Fruit fly (Drosophila melanogaster) whole organism, embryonic: ENCODE results near the gene sesB.

Source experiments
- Aef1 ChIP-seq: fragments of 200-800 bp; sonication (Bioruptor generic); IDR thresholded peaks from 3 replicates; pipeline ENCODE4 v1.3.6; 2022; ENCODE audit warnings: missing biosample characterization, missing genetic modification characterization
- Atf3 ChIP-seq: fragments of 200-800 bp; sonication (Bioruptor generic); optimal IDR thresholded peaks from 3 replicates; lab custom pipeline; 2016; ENCODE audit warnings: missing biosample characterization, missing genetic modification characterization
- CG10431 ChIP-seq: fragments of 200-800 bp; sonication (Bioruptor generic); optimal IDR thresholded peaks from 3 replicates; lab custom pipeline; 2018; ENCODE audit warnings: missing biosample characterization, mild to moderate bottlenecking, missing genetic modification characterization
- CG12744 ChIP-seq: fragments of 200-800 bp; sonication (Bioruptor generic); optimal IDR thresholded peaks from 2 replicates; lab custom pipeline; 2016; ENCODE audit warnings: missing biosample characterization, missing genetic modification characterization
- CG13287 ChIP-seq: fragments of 200-800 bp; sonication (Bioruptor generic); IDR thresholded peaks from 2 replicates; pipeline ENCODE4 v1.3.6; 2022; ENCODE audit warnings: missing biosample characterization, missing genetic modification characterization; ENCODE audit not compliant: partially characterized antibody
- CG13424 ChIP-seq: fragments of 200-800 bp; sonication (Bioruptor generic); optimal IDR thresholded peaks from 2 replicates; lab custom pipeline; 2019; ENCODE audit warnings: missing biosample characterization, mild to moderate bottlenecking, missing genetic modification characterization, moderate library complexity
- CG13624 ChIP-seq: fragments of 200-800 bp; sonication (Bioruptor generic); optimal IDR thresholded peaks from 2 replicates; lab custom pipeline; 2016; ENCODE audit warnings: missing biosample characterization, missing genetic modification characterization
- CG14965 ChIP-seq: fragments of 200-800 bp; sonication (Bioruptor generic); optimal IDR thresholded peaks from 2 replicates; lab custom pipeline; 2016; ENCODE audit warnings: missing biosample characterization, missing genetic modification characterization, borderline replicate concordance
- CG15269 ChIP-seq: fragments of 200-800 bp; sonication (Bioruptor generic); optimal IDR thresholded peaks from 2 replicates; lab custom pipeline; 2018; ENCODE audit warnings: missing biosample characterization, mild to moderate bottlenecking, missing genetic modification characterization, moderate library complexity
- CG15514 ChIP-seq: fragments of 200-800 bp; sonication (Bioruptor generic); optimal IDR thresholded peaks from 3 replicates; lab custom pipeline; 2017; ENCODE audit warnings: missing biosample characterization, missing genetic modification characterization, mild to moderate bottlenecking, moderate library complexity, missing genetic modification reagents
- CG16813 ChIP-seq: fragments of 200-800 bp; sonication (Bioruptor generic); IDR thresholded peaks from 3 replicates; pipeline ENCODE4 v1.3.6; 2022; ENCODE audit warnings: missing biosample characterization, missing genetic modification characterization; ENCODE audit not compliant: partially characterized antibody
- CG17328 ChIP-seq: fragments of 200-800 bp; sonication (Bioruptor generic); IDR thresholded peaks from 2 replicates; pipeline ENCODE4 v1.3.6; 2022; ENCODE audit warnings: missing biosample characterization, missing genetic modification characterization
- CG2120 ChIP-seq: fragments of 200-800 bp; sonication (Bioruptor generic); optimal IDR thresholded peaks from 3 replicates; lab custom pipeline; 2016; ENCODE audit warnings: missing biosample characterization, missing genetic modification characterization
- CG2678 ChIP-seq: fragments of 200-800 bp; sonication (Bioruptor generic); optimal IDR thresholded peaks from 3 replicates; lab custom pipeline; 2019; ENCODE audit warnings: missing biosample characterization, mild to moderate bottlenecking, missing genetic modification characterization, moderate library complexity
- CG3281 ChIP-seq: fragments of 200-800 bp; sonication (Bioruptor generic); optimal IDR thresholded peaks from 3 replicates; lab custom pipeline; 2017; ENCODE audit warnings: missing biosample characterization, mild to moderate bottlenecking, missing genetic modification characterization
- CG34224 ChIP-seq: fragments of 200-800 bp; sonication (Bioruptor generic); IDR thresholded peaks from 3 replicates; pipeline ENCODE4 v1.3.6; 2022; ENCODE audit warnings: missing biosample characterization, missing genetic modification characterization; ENCODE audit not compliant: partially characterized antibody
- CG5180 ChIP-seq: fragments of 200-800 bp; sonication (Bioruptor generic); optimal IDR thresholded peaks from 3 replicates; lab custom pipeline; 2017; ENCODE audit warnings: missing biosample characterization, missing genetic modification characterization, mild to moderate bottlenecking, moderate library complexity, missing genetic modification reagents
- CG6689 ChIP-seq: fragments of 200-800 bp; sonication (Bioruptor generic); IDR thresholded peaks from 2 replicates; pipeline ENCODE4 v1.3.6; 2022; ENCODE audit warnings: missing biosample characterization, missing genetic modification characterization
- CG7556 ChIP-seq: fragments of 200-800 bp; sonication (Bioruptor generic); optimal IDR thresholded peaks from 2 replicates; lab custom pipeline; 2017; ENCODE audit warnings: missing biosample characterization, mild to moderate bottlenecking, missing genetic modification characterization
- CG8290 ChIP-seq, 3 experiments: fragments of 200-800 bp; sonication (Bioruptor generic); optimal IDR thresholded peaks; 2 replicates each; lab custom pipeline; 2016 to 2019; ENCODE audit warnings: missing biosample characterization in 3 of 3, missing genetic modification characterization in 3 of 3, mild to moderate bottlenecking in 2 of 3, moderate library complexity in 1 of 3
- CG9215 ChIP-seq: fragments of 200-800 bp; sonication (Bioruptor generic); IDR thresholded peaks from 2 replicates; pipeline ENCODE4 v1.3.6; 2022; ENCODE audit warnings: missing biosample characterization, missing genetic modification characterization
- CG9727 ChIP-seq: fragments of 200-800 bp; sonication (Bioruptor generic); optimal IDR thresholded peaks from 3 replicates; lab custom pipeline; 2017; ENCODE audit warnings: missing biosample characterization, mild to moderate bottlenecking, missing genetic modification characterization
- CG9876 ChIP-seq: fragments of 200-800 bp; sonication (Bioruptor generic); optimal IDR thresholded peaks from 2 replicates; lab custom pipeline; 2016; ENCODE audit warnings: missing biosample characterization, missing genetic modification characterization
- CkIIα-i1 ChIP-seq: fragments of 200-800 bp; sonication (Bioruptor generic); IDR thresholded peaks from 2 replicates; pipeline ENCODE4 v1.3.6; 2022; ENCODE audit warnings: missing biosample characterization, missing genetic modification characterization
- CoRest ChIP-seq: fragments of 200-800 bp; sonication (Bioruptor generic); optimal IDR thresholded peaks from 3 replicates; lab custom pipeline; 2018; ENCODE audit warnings: missing biosample characterization, mild to moderate bottlenecking, missing genetic modification characterization, moderate library complexity
- Dip2 ChIP-seq: fragments of 200-800 bp; sonication (Bioruptor generic); IDR thresholded peaks from 2 replicates; pipeline ENCODE4 v1.3.6; 2022; ENCODE audit warnings: missing biosample characterization, missing genetic modification characterization
- Dp ChIP-seq: fragments of 200-800 bp; sonication (Bioruptor generic); optimal IDR thresholded peaks from 2 replicates; lab custom pipeline; 2018; ENCODE audit warnings: missing biosample characterization, mild to moderate bottlenecking, missing genetic modification characterization, moderate library complexity
- ERR ChIP-seq: fragments of 200-800 bp; sonication (Bioruptor generic); optimal IDR thresholded peaks from 2 replicates; lab custom pipeline; 2016; ENCODE audit warnings: missing biosample characterization, missing genetic modification characterization
- Fer1 ChIP-seq: fragments of 200-800 bp; sonication (Bioruptor generic); optimal IDR thresholded peaks from 2 replicates; lab custom pipeline; 2017; ENCODE audit warnings: missing biosample characterization, mild to moderate bottlenecking, missing genetic modification characterization
- Hmr ChIP-seq: fragments of 200-800 bp; sonication (Bioruptor generic); optimal IDR thresholded peaks from 3 replicates; lab custom pipeline; 2017; ENCODE audit warnings: mild to moderate bottlenecking, missing biosample characterization, missing genetic modification reagents, missing genetic modification characterization
- Hsf ChIP-seq: fragments of 200-800 bp; sonication (Bioruptor generic); optimal IDR thresholded peaks from 3 replicates; lab custom pipeline; 2016; ENCODE audit warnings: missing biosample characterization, missing genetic modification characterization
- MBD-R2 ChIP-seq: fragments of 200-800 bp; sonication (Bioruptor generic); IDR thresholded peaks from 2 replicates; pipeline ENCODE4 v1.3.6; 2022; ENCODE audit warnings: missing biosample characterization, missing genetic modification characterization
- NC2α ChIP-seq: fragments of 200-800 bp; sonication (Bioruptor generic); optimal IDR thresholded peaks from 2 replicates; lab custom pipeline; 2016; ENCODE audit warnings: missing biosample characterization, missing genetic modification characterization
- Nf-YC ChIP-seq: fragments of 200-800 bp; optimal IDR thresholded peaks from 3 replicates; lab custom pipeline; 2019; ENCODE audit warnings: missing biosample characterization, mild to moderate bottlenecking, missing genetic modification characterization, moderate library complexity
- Pdp1 ChIP-seq, 2 experiments: fragments of 200-800 bp; sonication (Bioruptor generic); optimal IDR thresholded peaks; 3 replicates each; lab custom pipeline; 2016; ENCODE audit warnings: missing biosample characterization in 2 of 2, missing genetic modification characterization in 2 of 2, mild to moderate bottlenecking in 1 of 2, moderate library complexity in 1 of 2
- croc ChIP-seq: fragments of 200-800 bp; sonication (Bioruptor generic); conservative IDR thresholded peaks from 3 replicates; pipeline ENCODE4 v1.3.6; 2022; ENCODE audit warnings: missing biosample characterization, missing genetic modification characterization
- cwo ChIP-seq: fragments of 200-800 bp; sonication (Bioruptor generic); optimal IDR thresholded peaks from 3 replicates; lab custom pipeline; 2017; ENCODE audit warnings: missing biosample characterization, missing genetic modification characterization, mild to moderate bottlenecking, moderate library complexity, missing genetic modification reagents
- dysf ChIP-seq: fragments of 200-800 bp; sonication (Bioruptor generic); IDR thresholded peaks from 3 replicates; pipeline ENCODE4 v1.3.6; 2022; ENCODE audit warnings: missing biosample characterization, missing genetic modification characterization
- knrl ChIP-seq: fragments of 200-800 bp; sonication (Bioruptor generic); IDR thresholded peaks from 3 replicates; pipeline ENCODE4 v1.3.6; 2022; ENCODE audit warnings: missing biosample characterization, missing genetic modification characterization; ENCODE audit not compliant: partially characterized antibody
- lab ChIP-seq: fragments of 200-800 bp; sonication (Bioruptor generic); optimal IDR thresholded peaks from 3 replicates; lab custom pipeline; 2017; ENCODE audit warnings: missing biosample characterization, missing genetic modification characterization, mild to moderate bottlenecking, moderate library complexity, missing genetic modification reagents
- lilli ChIP-seq: fragments of 200-800 bp; sonication (Bioruptor generic); optimal IDR thresholded peaks from 3 replicates; lab custom pipeline; 2016; ENCODE audit warnings: missing biosample characterization, missing genetic modification characterization
- mam ChIP-seq: fragments of 200-800 bp; sonication (Bioruptor generic); optimal IDR thresholded peaks from 3 replicates; lab custom pipeline; 2016; ENCODE audit warnings: missing biosample characterization, missing genetic modification characterization
- mirr ChIP-seq: fragments of 200-800 bp; sonication (Bioruptor generic); optimal IDR thresholded peaks from 3 replicates; lab custom pipeline; 2018; ENCODE audit warnings: missing biosample characterization, mild to moderate bottlenecking, missing genetic modification characterization
- nom ChIP-seq: fragments of 200-800 bp; sonication (Bioruptor generic); optimal IDR thresholded peaks from 2 replicates; lab custom pipeline; 2017; ENCODE audit warnings: missing biosample characterization, missing genetic modification characterization, mild to moderate bottlenecking, moderate library complexity, missing genetic modification reagents
- phol ChIP-seq: fragments of 200-800 bp; sonication (Bioruptor generic); optimal IDR thresholded peaks from 3 replicates; lab custom pipeline; 2018; ENCODE audit warnings: missing biosample characterization, mild to moderate bottlenecking, missing genetic modification characterization, moderate library complexity
- pum ChIP-seq: fragments of 200-800 bp; sonication (Bioruptor generic); optimal IDR thresholded peaks from 2 replicates; lab custom pipeline; 2016; ENCODE audit warnings: missing biosample characterization, missing genetic modification characterization
- twi ChIP-seq: fragments of 200-800 bp; optimal IDR thresholded peaks from 2 replicates; lab custom pipeline; 2019; ENCODE audit warnings: missing biosample characterization, mild to moderate bottlenecking, missing genetic modification characterization, moderate library complexity

sesB gene

dm6 chrX:10762569-10762958, 24.2 kb downstream of the sesB start (continued):
- no peak for TF ChIP-seq nom (GFP tag; lab: Kevin White, UChicago)
- no peak for TF ChIP-seq Pdp1 (GFP tag; optimal IDR thresholded peaks at IDR 0.05; lab: Kevin White, UChicago)

dm6 chrX:10757616-10758078, 29.1 kb downstream of the sesB start, which contains the start of gene Rph:
TSS of gene Rph (minus strand) at chrX:10757666.
- TF ChIP-seq CG14965 (GFP tag; lab: Kevin White, UChicago): no peak
- peak; percentile 53; the same call in 2 of the 3 replicates for TF ChIP-seq knrl
- TF ChIP-seq phol (tag; lab: Kevin White, UChicago): peak; percentile 20
- TF ChIP-seq CoRest (tag; lab: Kevin White, UChicago): peak; percentile 14
- TF ChIP-seq CkIIα-i1: no peak
- peak; percentile 39; the same call in 1 of the 2 replicates for TF ChIP-seq CG9215 (GFP tag; lab: Robert Waterston, UW)
- TF ChIP-seq lilli (GFP tag; lab: Kevin White, UChicago): peak; percentile 13
- peak; percentile 47 for TF ChIP-seq Hmr (GFP tag; lab: Kevin White, UChicago)
- TF ChIP-seq mirr (GFP tag; lab: Kevin White, UChicago): no peak
- TF ChIP-seq CG15269: peak; percentile 23
- TF ChIP-seq CG13424 (tag; lab: Kevin White, UChicago): no peak
- TF ChIP-seq Aef1: no peak
- TF ChIP-seq CG13624 (GFP tag; lab: Kevin White, UChicago): peak; percentile 9
- peak; percentile 19 for TF ChIP-seq CG15514 (GFP tag; lab: Kevin White, UChicago)
- no peak for TF ChIP-seq Atf3 (GFP tag; lab: Kevin White, UChicago)
- peak; percentile 66 for TF ChIP-seq CG2120 (GFP tag; lab: Kevin White, UChicago)
- peak; percentile 29 for TF ChIP-seq CG2678
- peak; percentile 63 for TF ChIP-seq CG13287 (GFP tag; lab: Robert Waterston, UW)
- TF ChIP-seq CG9727 (GFP tag; lab: Kevin White, UChicago): peak; percentile 1
- no peak for TF ChIP-seq CG17328 (GFP tag; lab: Robert Waterston, UW)
- TF ChIP-seq twi (tag; lab: Kevin White, UChicago): no peak
- 0 out of 3 replicates have a peak, but pooled peaks have one; percentile 45 for TF ChIP-seq CG16813 (GFP tag; lab: Robert Waterston, UW)
- no peak for TF ChIP-seq CG9876
- TF ChIP-seq CG8290 (GFP tag; optimal IDR thresholded peaks at IDR 0.05; lab: Kevin White, UChicago): no peak
- TF ChIP-seq CG8290 (tag; optimal IDR thresholded peaks at IDR 0.05; lab: Kevin White, UChicago): no peak
- no peak for TF ChIP-seq croc
- TF ChIP-seq CG10431 (GFP tag; lab: Kevin White, UChicago): no peak
- no peak for TF ChIP-seq CG12744 (GFP tag; lab: Kevin White, UChicago)
- TF ChIP-seq Nf-YC (tag; lab: Kevin White, UChicago): peak; percentile 9
- peak; percentile 27 for TF ChIP-seq cwo (GFP tag; lab: Kevin White, UChicago)
- TF ChIP-seq Fer1 (GFP tag; lab: Kevin White, UChicago): peak; percentile 46
- no peak for TF ChIP-seq CG5180
- TF ChIP-seq Dp (GFP tag; lab: Kevin White, UChicago): no peak
- no peak for TF ChIP-seq Hsf (GFP tag; lab: Kevin White, UChicago)
- peak; percentile 46; the same call in 1 of the 3 replicates for TF ChIP-seq dysf (GFP tag; lab: Robert Waterston, UW)
- peak; percentile 13 for TF ChIP-seq CG7556 (GFP tag; lab: Kevin White, UChicago)
- no peak for TF ChIP-seq NC2α (GFP tag; lab: Kevin White, UChicago)
- TF ChIP-seq CG6689 (GFP tag; lab: Robert Waterston, UW): 0 out of 2 replicates have a peak, but pooled peaks have one; percentile 18
- no peak for TF ChIP-seq pum (GFP tag; lab: Kevin White, UChicago)
- 0 out of 3 replicates have a peak, but pooled peaks have one; percentile 34 for TF ChIP-seq CG34224 (GFP tag; lab: Robert Waterston, UW)
- no peak for TF ChIP-seq MBD-R2
- TF ChIP-seq CG3281: no peak
- TF ChIP-seq ERR (GFP tag; lab: Kevin White, UChicago): no peak
- TF ChIP-seq mam (GFP tag; lab: Kevin White, UChicago): peak; percentile 33
- no peak for TF ChIP-seq Dip2 (GFP tag; lab: Robert Waterston, UW)
- peak; percentile 55 for TF ChIP-seq lab (GFP tag; lab: Kevin White, UChicago)
